Worm (Caenorhabditis elegans): ENCODE measurements around the gene anoh-1.

anoh-1 gene

ce11 chrIII:13275784-13276183 is 29.4 kb downstream of the anoh-1 start (continued):
- TF ChIP-seq lin-14 (GFP tag; optimal IDR thresholded peaks at IDR 0.05) (peak; percentile 95), nhr-12 (tag; optimal IDR thresholded peaks at IDR 0.05) (no peak), egl-13 (tag; optimal IDR thresholded peaks at IDR 0.05) (peak; percentile 82), unc-98 (GFP tag; IDR thresholded peaks at IDR 0.05) (no peak), nhr-11 (tag; optimal IDR thresholded peaks at IDR 0.05) (no peak), grh-1 (GFP tag; IDR thresholded peaks at IDR 0.05) (no peak), unc-30 (tag; optimal IDR thresholded peaks at IDR 0.05) (no peak), nhr-71 (tag; optimal IDR thresholded peaks at IDR 0.05) (peak; percentile 89), C04F5.9 (tag; optimal IDR thresholded peaks at IDR 0.05) (no peak), ztf-4 (tag; optimal IDR thresholded peaks at IDR 0.05) (peak; percentile 63), ceh-90 (tag; optimal IDR thresholded peaks at IDR 0.05) (no peak), irx-1 (tag; optimal IDR thresholded peaks at IDR 0.05) (peak; percentile 52), ama-1 (optimal IDR thresholded peaks at IDR 0.05) (no peak), jun-1 (tag; optimal IDR thresholded peaks at IDR 0.05) (peak; percentile 46), nhr-28 (tag; optimal IDR thresholded peaks at IDR 0.05) (no peak), pax-3 (tag; optimal IDR thresholded peaks at IDR 0.05) (peak; percentile 57), aha-1 (tag; optimal IDR thresholded peaks at IDR 0.05) (no peak), zip-4 (GFP tag; optimal IDR thresholded peaks at IDR 0.05) (no peak), hlh-4 (tag; optimal IDR thresholded peaks at IDR 0.05) (no peak), nhr-77 (tag; optimal IDR thresholded peaks at IDR 0.05) (peak; percentile 20), vab-15 (tag; optimal IDR thresholded peaks at IDR 0.05) (no peak), alr-1 (tag; optimal IDR thresholded peaks at IDR 0.05; ENCODE audit: borderline replicate concordance) (no peak), lin-39 (tag; optimal IDR thresholded peaks at IDR 0.05) (no peak), dpl-1 (GFP tag; optimal IDR thresholded peaks at IDR 0.05) (peak; percentile 31 to 45 (median 37)), isw-1 (GFP tag; IDR thresholded peaks at IDR 0.05) (peak; percentile 61), elt-3 (tag; optimal IDR thresholded peaks at IDR 0.05) (no peak), fkh-10 (GFP tag; optimal IDR thresholded peaks at IDR 0.05) (peak; percentile 88), sptf-1 (tag; optimal IDR thresholded peaks at IDR 0.05) (no peak), aly-2 (tag; optimal IDR thresholded peaks at IDR 0.05) (no peak), ceh-82 (tag; optimal IDR thresholded peaks at IDR 0.05) (peak; percentile 19 to 72 (median 68)), nhr-76 (tag; optimal IDR thresholded peaks at IDR 0.05) (peak; percentile 16), mab-9 (GFP tag; IDR thresholded peaks at IDR 0.05) (peak; percentile 65)

ce11 chrIII:13276958-13277357 is 30.6 kb downstream of the anoh-1 start, which contains the start of gene unc-64:
Gene unc-64 (plus strand): TSS chrIII:13277258.
- TF ChIP-seq nhr-20 (tag; optimal IDR thresholded peaks at IDR 0.05) (no peak), ceh-82 (tag; optimal IDR thresholded peaks at IDR 0.05) (no peak), fkh-4 (tag; optimal IDR thresholded peaks at IDR 0.05; ENCODE audit: borderline replicate concordance) (no peak), nhr-47 (tag; optimal IDR thresholded peaks at IDR 0.05) (no peak), nhr-84 (tag; optimal IDR thresholded peaks at IDR 0.05) (no peak), skn-1 (tag; optimal IDR thresholded peaks at IDR 0.05) (no peak), Y116A8C.19 (tag; optimal IDR thresholded peaks at IDR 0.05; ENCODE audit: borderline replicate concordance) (no peak), mab-9 (GFP tag; IDR thresholded peaks at IDR 0.05) (no peak)

- TF ChIP-seq lsy-2 (tag; optimal IDR thresholded peaks at IDR 0.05) (peak in 1 of 2 experiments; percentile 29), xbp-1 (tag; optimal IDR thresholded peaks at IDR 0.05) (no peak), pag-3 (tag; optimal IDR thresholded peaks at IDR 0.05; ENCODE audit: borderline replicate concordance, insufficient read depth) (no peak), zip-4 (GFP tag; optimal IDR thresholded peaks at IDR 0.05) (peak; percentile 59), fkh-10 (GFP tag; optimal IDR thresholded peaks at IDR 0.05) (peak; percentile 38), ceh-82 (tag; optimal IDR thresholded peaks at IDR 0.05) (peak in 1 of 3 experiments; percentile 24), lin-14 (GFP tag; optimal IDR thresholded peaks at IDR 0.05) (peak; percentile 62), nhr-71 (tag; optimal IDR thresholded peaks at IDR 0.05) (peak; percentile 3), ztf-11 (tag; optimal IDR thresholded peaks at IDR 0.05) (no peak), unc-86 (tag; optimal IDR thresholded peaks at IDR 0.05) (peak; percentile 36), hlh-17 (GFP tag; optimal IDR thresholded peaks at IDR 0.05; ENCODE audit: borderline replicate concordance) (no peak)
Observed at ce11 chrIII:13277881-13278500, 31.6 kb downstream of the anoh-1 start.
